Fruit fly (Drosophila melanogaster) whole organism, pupa: ENCODE data around the gene CG32647.

ENCODE experiments used
- CG10348 ChIP-seq: fragments of 200-800 bp; sonication (Bioruptor generic); IDR thresholded peaks from 2 replicates; pipeline ENCODE4 v1.3.6; 2022; ENCODE audit warnings: missing biosample characterization, missing genetic modification characterization
- CG12605 ChIP-seq: fragments of 200-800 bp; sonication (Bioruptor generic); IDR thresholded peaks from 2 replicates; pipeline ENCODE4 v1.3.6; 2022; ENCODE audit warnings: missing biosample characterization, missing genetic modification characterization
- CG13204 ChIP-seq: fragments of 200-800 bp; sonication (Bioruptor generic); optimal IDR thresholded peaks from 2 replicates; lab custom pipeline; 2018; ENCODE audit warnings: missing biosample characterization, mild to moderate bottlenecking, missing genetic modification characterization, moderate library complexity
- CG14655 ChIP-seq: fragments of 200-800 bp; sonication (Bioruptor generic); optimal IDR thresholded peaks from 3 replicates; lab custom pipeline; 2017; ENCODE audit warnings: mild to moderate bottlenecking, missing biosample characterization, missing genetic modification reagents, missing genetic modification characterization
- CG15710 ChIP-seq: fragments of 200-800 bp; sonication (Bioruptor generic); optimal IDR thresholded peaks from 2 replicates; lab custom pipeline; 2018; ENCODE audit warnings: missing biosample characterization, mild to moderate bottlenecking, missing genetic modification characterization, moderate library complexity
- CG17806 ChIP-seq: fragments of 200-800 bp; sonication (Bioruptor generic); optimal IDR thresholded peaks from 2 replicates; lab custom pipeline; 2018; ENCODE audit warnings: missing biosample characterization, mild to moderate bottlenecking, missing genetic modification characterization, moderate library complexity
- CG32121 ChIP-seq: fragments of 200-800 bp; sonication (Bioruptor generic); IDR thresholded peaks from 2 replicates; pipeline ENCODE4 v1.3.6; 2022; ENCODE audit warnings: missing biosample characterization, missing genetic modification characterization
- CG34367 ChIP-seq: fragments of 200-800 bp; sonication (Bioruptor generic); optimal IDR thresholded peaks from 2 replicates; lab custom pipeline; 2018; ENCODE audit warnings: missing biosample characterization, mild to moderate bottlenecking, missing genetic modification characterization
- CG4496 ChIP-seq: fragments of 200-800 bp; sonication (Bioruptor generic); IDR thresholded peaks from 3 replicates; pipeline ENCODE4 v1.3.6; 2022; ENCODE audit warnings: missing biosample characterization, missing genetic modification characterization
- CG8159 ChIP-seq: fragments of 200-800 bp; sonication (Bioruptor generic); optimal IDR thresholded peaks from 3 replicates; lab custom pipeline; 2018; ENCODE audit warnings: missing biosample characterization, mild to moderate bottlenecking, missing genetic modification characterization, moderate library complexity
- CG8301 ChIP-seq: fragments of 200-800 bp; sonication (Bioruptor generic); optimal IDR thresholded peaks from 2 replicates; lab custom pipeline; 2018; ENCODE audit warnings: missing biosample characterization, mild to moderate bottlenecking, missing genetic modification characterization
- CG9948 ChIP-seq: fragments of 200-800 bp; sonication (Bioruptor generic); optimal IDR thresholded peaks from 2 replicates; lab custom pipeline; 2018; ENCODE audit warnings: missing biosample characterization, mild to moderate bottlenecking, missing genetic modification characterization, moderate library complexity
- D1 ChIP-seq: fragments of 200-800 bp; sonication (Bioruptor generic); optimal IDR thresholded peaks from 2 replicates; lab custom pipeline; 2018; ENCODE audit warnings: missing biosample characterization, mild to moderate bottlenecking, missing genetic modification characterization, moderate library complexity
- EcR ChIP-seq: fragments of 200-800 bp; sonication (Bioruptor generic); optimal IDR thresholded peaks from 3 replicates; lab custom pipeline; 2019; ENCODE audit warnings: missing biosample characterization, missing genetic modification characterization, mild to moderate bottlenecking, moderate library complexity, missing genetic modification reagents
- Ets98B ChIP-seq: fragments of 200-800 bp; sonication (Bioruptor generic); IDR thresholded peaks from 2 replicates; pipeline ENCODE4 v1.3.6; 2022; ENCODE audit warnings: missing biosample characterization, missing genetic modification characterization
- Pif1A ChIP-seq: fragments of 200-800 bp; sonication (Bioruptor generic); optimal IDR thresholded peaks from 3 replicates; lab custom pipeline; 2016; ENCODE audit warnings: missing biosample characterization, missing genetic modification characterization
- Pif1B ChIP-seq: fragments of 200-800 bp; sonication (Bioruptor generic); optimal IDR thresholded peaks from 3 replicates; lab custom pipeline; 2016; ENCODE audit warnings: missing biosample characterization, missing genetic modification characterization
- Snoo ChIP-seq: fragments of 200-800 bp; sonication (Bioruptor generic); optimal IDR thresholded peaks from 3 replicates; lab custom pipeline; 2017; ENCODE audit warnings: missing biosample characterization, mild to moderate bottlenecking, missing genetic modification characterization, inconsistent platforms
- fd96Ca ChIP-seq: fragments of 200-800 bp; sonication (Bioruptor generic); IDR thresholded peaks from 3 replicates; pipeline ENCODE4 v1.3.6; 2022; ENCODE audit warnings: missing biosample characterization, missing genetic modification characterization
- gl ChIP-seq: fragments of 200-800 bp; sonication (Bioruptor generic); optimal IDR thresholded peaks from 2 replicates; lab custom pipeline; 2018; ENCODE audit warnings: missing biosample characterization, mild to moderate bottlenecking, missing genetic modification characterization
- rn ChIP-seq: fragments of 200-800 bp; sonication (Bioruptor generic); IDR thresholded peaks from 2 replicates; pipeline ENCODE4 v1.3.6; 2022; ENCODE audit warnings: missing biosample characterization, missing genetic modification characterization

Gene CG32647

DNA sequence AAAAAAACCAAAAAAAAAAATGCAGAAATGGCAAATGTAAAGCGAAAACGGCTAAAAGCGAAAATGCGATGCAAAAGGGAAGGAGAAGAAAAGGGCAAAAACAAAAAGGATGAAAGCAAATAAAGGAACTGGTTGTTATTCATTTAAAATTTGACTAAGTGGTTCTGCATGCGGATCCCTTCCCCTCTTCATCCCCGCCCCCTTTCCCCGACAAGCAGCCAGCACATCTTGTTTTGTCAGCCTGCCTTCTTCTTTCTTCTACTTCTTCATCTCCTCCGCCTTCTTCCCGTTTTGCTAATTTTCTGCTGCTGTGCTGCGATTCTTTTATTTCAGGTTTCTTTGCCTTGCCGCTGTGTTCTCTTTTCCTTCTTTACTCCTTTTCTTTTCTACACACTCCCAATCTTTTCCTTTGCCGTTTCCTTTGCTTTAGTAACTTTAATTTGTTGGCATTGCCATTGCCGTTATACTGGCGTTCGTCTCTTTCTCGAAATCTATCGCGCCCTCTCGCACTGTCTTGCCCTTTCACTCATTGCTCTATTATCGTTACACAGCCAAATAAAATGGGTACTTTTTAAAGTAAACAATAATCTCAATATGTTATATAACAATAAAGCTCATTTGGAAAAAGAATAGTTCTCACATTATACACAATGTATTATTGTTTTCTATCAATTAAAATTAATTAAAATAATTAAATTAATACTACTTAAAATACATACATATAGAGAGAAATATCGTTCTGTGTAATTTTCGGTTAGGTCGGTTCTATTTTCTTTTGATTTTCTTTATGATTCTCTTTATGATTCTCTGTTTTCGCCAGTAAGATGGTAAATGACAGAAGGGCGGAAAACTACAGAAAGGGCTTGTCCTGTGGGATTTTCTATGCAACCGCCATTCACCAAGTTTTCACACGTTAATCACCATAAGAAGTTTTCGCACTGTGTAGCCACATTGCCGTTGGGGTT is 36.7 kb downstream of the CG32647 start:
- TF ChIP-seq CG34367 (tag; lab: Kevin White, UChicago) (no peak), D1 (tag; lab: Kevin White, UChicago) (no peak), CG8159 (tag; lab: Kevin White, UChicago) (peak; percentile 79), CG8301 (tag; lab: Kevin White, UChicago) (peak; percentile 56), fd96Ca (GFP tag; lab: Robert Waterston, UW) (no peak; the same call in 2 of the 3 replicates), CG17806 (peak; percentile 50), CG9948 (tag; lab: Kevin White, UChicago) (peak; percentile 71), rn (GFP tag; lab: Robert Waterston, UW) (no peak), CG12605 (GFP tag; lab: Robert Waterston, UW) (0 out of 2 replicates have a peak, but pooled peaks have one; percentile 14), CG14655 (peak; percentile 79), EcR (GFP tag; lab: Kevin White, UChicago) (peak; percentile 57), Pif1A (GFP tag; lab: Kevin White, UChicago) (peak; percentile 31), CG13204 (GFP tag; lab: Kevin White, UChicago) (peak; percentile 47), CG10348 (no peak), CG15710 (peak; percentile 65), CG32121 (GFP tag; lab: Robert Waterston, UW) (no peak), CG4496 (no peak), gl (tag; lab: Kevin White, UChicago) (no peak), Pif1B (GFP tag; lab: Kevin White, UChicago) (peak; percentile 46), Snoo (peak; percentile 69)

DNA sequence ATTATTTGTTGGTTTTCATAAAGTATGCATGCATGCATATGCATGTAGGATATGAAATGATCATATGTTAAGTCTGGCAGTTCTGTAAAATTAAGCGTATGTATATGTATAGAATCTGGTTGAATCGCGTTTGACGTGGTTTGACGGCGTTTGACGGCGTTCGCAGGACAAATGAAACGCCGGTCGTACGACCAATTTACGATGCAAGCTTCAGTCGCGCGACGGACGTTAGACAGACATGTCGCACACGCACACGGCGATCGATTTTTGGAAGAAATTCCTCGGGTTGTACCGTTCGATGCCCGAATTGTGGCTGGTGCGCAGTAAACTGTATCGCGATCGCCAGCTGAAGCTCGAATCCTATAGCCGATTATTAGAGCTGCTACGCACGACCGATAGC is 39.6 kb downstream of the CG32647 start:
- TF ChIP-seq Pif1A (GFP tag; lab: Kevin White, UChicago) (no peak), CG34367 (tag; lab: Kevin White, UChicago) (no peak), Ets98B (GFP tag; lab: Robert Waterston, UW) (no peak), CG17806 (no peak), Snoo (no peak), gl (tag; lab: Kevin White, UChicago) (no peak), CG8301 (tag; lab: Kevin White, UChicago) (no peak), Pif1B (GFP tag; lab: Kevin White, UChicago) (no peak), CG15710 (no peak), rn (GFP tag; lab: Robert Waterston, UW) (no peak), CG14655 (no peak)
- TF ChIP-seq, all 21 proteins: peak for 0

DNA sequence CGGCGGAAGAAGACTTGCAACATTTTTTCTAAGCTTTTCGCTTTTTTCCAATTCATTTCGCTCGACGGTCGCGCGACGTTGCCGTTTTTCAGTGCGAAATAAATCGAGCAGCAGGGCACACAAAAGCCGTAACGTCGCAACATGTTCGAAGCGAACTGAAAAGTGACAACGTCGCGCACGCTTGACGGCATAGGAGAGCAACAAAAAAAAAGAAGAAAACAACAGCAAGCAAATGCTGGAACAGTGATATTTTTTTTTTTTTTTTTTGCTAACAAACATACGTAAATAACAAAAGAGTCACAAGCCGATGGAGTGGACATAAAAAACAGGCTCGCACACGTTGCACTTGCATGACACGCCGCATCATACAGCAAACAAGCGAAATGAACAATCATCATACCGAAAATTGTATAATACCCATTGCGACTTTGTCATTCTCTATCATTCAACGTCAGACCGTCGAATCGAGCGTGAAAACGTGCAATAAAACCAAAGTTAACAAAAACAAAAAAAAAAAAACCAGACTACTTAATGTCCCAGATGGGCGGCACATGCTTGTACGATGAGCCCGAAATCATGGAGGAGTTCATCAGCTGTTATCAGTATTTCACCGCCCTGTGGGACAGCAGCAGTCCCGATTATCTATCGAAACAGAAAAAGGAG is 40.6 kb downstream of the CG32647 start, which contains the start of gene CG4004:
Gene CG4004 (plus strand): TSS at position 187 of the 663 bp plus-strand sequence.
- TF ChIP-seq CG9948 (tag; lab: Kevin White, UChicago) (peak; percentile 27), CG10348 (no peak), Pif1A (GFP tag; lab: Kevin White, UChicago) (peak; percentile 66), CG8301 (tag; lab: Kevin White, UChicago) (peak; percentile 15), CG17806 (peak; percentile 25), rn (GFP tag; lab: Robert Waterston, UW) (peak; percentile 44; the same call in 1 of the 2 replicates), CG34367 (tag; lab: Kevin White, UChicago) (no peak), gl (tag; lab: Kevin White, UChicago) (peak; percentile 22), CG32121 (GFP tag; lab: Robert Waterston, UW) (peak; percentile 66), CG8159 (tag; lab: Kevin White, UChicago) (no peak), CG14655 (peak; percentile 34), CG12605 (GFP tag; lab: Robert Waterston, UW) (peak; percentile 88), CG15710 (peak; percentile 22), Pif1B (GFP tag; lab: Kevin White, UChicago) (peak; percentile 41), fd96Ca (GFP tag; lab: Robert Waterston, UW) (peak; percentile 83; the same call in 2 of the 3 replicates), EcR (GFP tag; lab: Kevin White, UChicago) (no peak), Ets98B (GFP tag; lab: Robert Waterston, UW) (peak; percentile 75), D1 (tag; lab: Kevin White, UChicago) (no peak), Snoo (no peak), CG13204 (GFP tag; lab: Kevin White, UChicago) (peak; percentile 21), CG4496 (peak; percentile 90)

DNA sequence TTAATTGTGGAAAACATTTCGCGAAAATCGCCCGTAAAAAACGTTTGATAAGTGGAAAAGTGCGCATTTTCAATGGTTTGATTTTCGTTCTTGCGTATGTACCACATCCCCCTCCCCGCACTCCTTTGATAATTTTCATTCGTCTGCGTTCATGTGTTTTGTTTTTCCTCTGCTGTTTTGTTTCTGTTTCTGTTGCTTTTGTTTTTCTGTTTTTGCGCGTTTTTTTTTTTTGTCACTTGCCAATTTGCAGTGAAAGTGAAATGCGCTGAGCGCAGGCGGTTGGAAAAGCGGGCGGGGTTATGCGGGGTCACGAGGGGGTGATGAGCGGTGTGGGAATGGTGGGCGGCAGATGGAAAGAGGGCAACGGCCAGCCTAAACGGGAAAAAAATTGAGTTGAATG is 41.5 kb downstream of the CG32647 start:
- TF ChIP-seq CG14655, result peak; percentile 35
- no peak for TF ChIP-seq gl (tag; lab: Kevin White, UChicago)
- peak; percentile 27; the same call in 1 of the 3 replicates for TF ChIP-seq fd96Ca (GFP tag; lab: Robert Waterston, UW)
- TF ChIP-seq CG34367 (tag; lab: Kevin White, UChicago), result no peak
- TF ChIP-seq rn (GFP tag; lab: Robert Waterston, UW), result peak; percentile 68; the same call in 1 of the 2 replicates
- TF ChIP-seq CG9948 (tag; lab: Kevin White, UChicago), result no peak
- TF ChIP-seq D1 (tag; lab: Kevin White, UChicago), result no peak
- peak; percentile 74; the same call in 2 of the 3 replicates for TF ChIP-seq CG4496
- TF ChIP-seq CG10348, result no peak
- no peak for TF ChIP-seq Pif1B (GFP tag; lab: Kevin White, UChicago)
- TF ChIP-seq CG8301 (tag; lab: Kevin White, UChicago), result no peak
- TF ChIP-seq CG13204 (GFP tag; lab: Kevin White, UChicago), result no peak
- TF ChIP-seq CG15710, result no peak
- TF ChIP-seq EcR (GFP tag; lab: Kevin White, UChicago), result no peak
- TF ChIP-seq CG32121 (GFP tag; lab: Robert Waterston, UW), result peak; percentile 66
- TF ChIP-seq CG12605 (GFP tag; lab: Robert Waterston, UW), result peak; percentile 70
- no peak for TF ChIP-seq CG8159 (tag; lab: Kevin White, UChicago)
- no peak for TF ChIP-seq Snoo
- TF ChIP-seq CG17806, result no peak
- peak; percentile 60 for TF ChIP-seq Ets98B (GFP tag; lab: Robert Waterston, UW)
- no peak for TF ChIP-seq Pif1A (GFP tag; lab: Kevin White, UChicago)
